Worm (Caenorhabditis elegans) whole organism, L1 larva: Measurements from ENCODE around the gene srx-78.

ENCODE experiments used
- C16A3.4 ChIP-seq: fragments of 150-350 bp; optimal IDR thresholded peaks from 2 replicates; lab custom pipeline; 2014; ENCODE audit warnings: missing biosample characterization, missing genetic modification characterization
- Y116A8C.19 ChIP-seq: sonication (generic microtip); optimal IDR thresholded peaks from 2 replicates; lab custom pipeline; 2016; ENCODE audit warnings: missing compliant biosample characterization, missing genetic modification characterization, borderline replicate concordance
- alr-1 ChIP-seq: fragments of 200-800 bp; sonication (Bioruptor generic); optimal IDR thresholded peaks from 2 replicates; lab custom pipeline; 2018; ENCODE audit warnings: borderline replicate concordance, mild to moderate bottlenecking, missing genetic modification characterization, missing compliant biosample characterization
- aly-2 ChIP-seq: fragments of 150-350 bp; optimal IDR thresholded peaks from 2 replicates; lab custom pipeline; 2014; ENCODE audit warnings: missing biosample characterization, missing genetic modification characterization
- ceh-63 ChIP-seq: fragments of 200-800 bp; sonication (Bioruptor generic); optimal IDR thresholded peaks from 2 replicates; lab custom pipeline; 2018; ENCODE audit warnings: mild to moderate bottlenecking, missing genetic modification characterization, missing compliant biosample characterization
- ceh-8 ChIP-seq: fragments of 200-800 bp; sonication (Bioruptor generic); optimal IDR thresholded peaks from 2 replicates; lab custom pipeline; 2018; ENCODE audit warnings: mild to moderate bottlenecking, missing genetic modification characterization, moderate library complexity, missing compliant biosample characterization
- ceh-82 ChIP-seq, 3 experiments: fragments of 150-350 bp in 1 of 3; sonication (generic microtip) in 2 of 3; optimal IDR thresholded peaks; 2 replicates each; lab custom pipeline; 2014 to 2017; ENCODE audit warnings: missing biosample characterization in 3 of 3, missing genetic modification characterization in 3 of 3
- ceh-88 ChIP-seq: fragments of 200-800 bp; sonication (Bioruptor generic); IDR thresholded peaks from 2 replicates; pipeline ENCODE4 v1.3.6; 2022; ENCODE audit warnings: missing genetic modification characterization, missing compliant biosample characterization
- ceh-90 ChIP-seq: sonication (generic microtip); optimal IDR thresholded peaks from 2 replicates; lab custom pipeline; 2016; ENCODE audit warnings: missing genetic modification characterization, missing compliant biosample characterization
- dpl-1 ChIP-seq, 3 experiments: fragments of 150-350 bp in 2 of 3; sonication (generic microtip) in 1 of 3; optimal IDR thresholded peaks; 2 replicates each; lab custom pipeline; 2014 to 2017; ENCODE audit warnings: missing biosample characterization in 3 of 3, missing genetic modification characterization in 3 of 3, missing genetic modification reagents in 3 of 3
- dsc-1 ChIP-seq: sonication (generic microtip); optimal IDR thresholded peaks from 2 replicates; lab custom pipeline; 2016; ENCODE audit warnings: mild to moderate bottlenecking, missing genetic modification characterization, missing compliant biosample characterization
- efl-1 ChIP-seq, 4 experiments: fragments of 150-350 bp; optimal IDR thresholded peaks in 3 of 4; peaks in 1 of 4; 1 replicate in 1 of 4; 2 replicates in 3 of 4; lab custom pipeline; 2014; ENCODE audit warnings: missing biosample characterization in 2 of 4, missing genetic modification characterization in 2 of 4, missing genetic modification reagents in 2 of 4
- egl-13 ChIP-seq: sonication (generic microtip); optimal IDR thresholded peaks from 2 replicates; lab custom pipeline; 2016; ENCODE audit warnings: missing genotype, missing genetic modification reagents, missing genetic modification characterization, missing compliant biosample characterization
- elt-2 ChIP-seq: sonication (generic microtip); optimal IDR thresholded peaks from 2 replicates; lab custom pipeline; 2016; ENCODE audit warnings: missing genetic modification characterization, mild to moderate bottlenecking, inconsistent platforms, missing compliant biosample characterization, missing genetic modification reagents
- elt-3 ChIP-seq, 6 experiments: fragments of 150-350 bp in 1 of 6; sonication (generic microtip); optimal IDR thresholded peaks; 2 replicates each; lab custom pipeline; 2017 to 2018; ENCODE audit warnings: missing biosample characterization in 6 of 6, missing genetic modification characterization in 6 of 6, inconsistent platforms in 1 of 6
- fkh-10 ChIP-seq: sonication (generic microtip); optimal IDR thresholded peaks from 2 replicates; lab custom pipeline; 2017; ENCODE audit warnings: missing biosample characterization, missing genetic modification reagents, missing genetic modification characterization
- fkh-4 ChIP-seq: sonication (generic microtip); optimal IDR thresholded peaks from 2 replicates; lab custom pipeline; 2016; ENCODE audit warnings: missing compliant biosample characterization, missing genetic modification characterization, borderline replicate concordance
- grh-1 ChIP-seq: fragments of 200-800 bp; sonication (Bioruptor generic); IDR thresholded peaks from 2 replicates; pipeline ENCODE4 v1.3.6; 2022; ENCODE audit warnings: missing genetic modification reagents, missing genetic modification characterization, missing compliant biosample characterization
- hpl-2 ChIP-seq: fragments of 150-350 bp; optimal IDR thresholded peaks from 2 replicates; lab custom pipeline; 2014; ENCODE audit warnings: missing biosample characterization, missing genetic modification reagents, missing genetic modification characterization
- irx-1 ChIP-seq: sonication (generic microtip); optimal IDR thresholded peaks from 2 replicates; lab custom pipeline; 2016; ENCODE audit warnings: missing genetic modification characterization, missing compliant biosample characterization
- isw-1 ChIP-seq: fragments of 200-800 bp; sonication (Bioruptor generic); IDR thresholded peaks from 2 replicates; pipeline ENCODE4 v1.3.6; 2022; ENCODE audit warnings: missing genetic modification characterization, missing compliant biosample characterization
- jun-1 ChIP-seq: fragments of 150-350 bp; optimal IDR thresholded peaks from 2 replicates; lab custom pipeline; 2014; ENCODE audit warnings: missing biosample characterization, missing genetic modification reagents, missing genetic modification characterization
- lin-14 ChIP-seq: fragments of 200-800 bp; sonication (Bioruptor generic); optimal IDR thresholded peaks from 2 replicates; lab custom pipeline; 2018; ENCODE audit warnings: mild to moderate bottlenecking, missing genetic modification characterization, moderate library complexity, missing compliant biosample characterization
- lin-15B ChIP-seq: fragments of 150-350 bp; sonication (generic microtip); optimal IDR thresholded peaks from 3 replicates; lab custom pipeline; 2014; ENCODE audit warnings: missing biosample characterization, missing genetic modification characterization
- lin-35 ChIP-seq, 2 experiments: fragments of 150-350 bp; optimal IDR thresholded peaks; 2 replicates each; lab custom pipeline; 2014; ENCODE audit warnings: missing biosample characterization in 2 of 2, missing genetic modification characterization in 2 of 2, missing genetic modification reagents in 2 of 2
- lin-39 ChIP-seq: fragments of 150-350 bp; optimal IDR thresholded peaks from 2 replicates; lab custom pipeline; 2014; ENCODE audit warnings: missing biosample characterization, missing genetic modification reagents, missing genetic modification characterization
- lsy-2 ChIP-seq, 2 experiments: fragments of 150-350 bp; optimal IDR thresholded peaks; 2 replicates each; lab custom pipeline; 2014; ENCODE audit warnings: missing biosample characterization in 2 of 2, missing genetic modification characterization in 2 of 2
- mep-1 ChIP-seq: fragments of 150-350 bp; optimal IDR thresholded peaks from 2 replicates; lab custom pipeline; 2014; ENCODE audit warnings: missing biosample characterization, missing genetic modification characterization
- nhr-11 ChIP-seq: fragments of 150-350 bp; optimal IDR thresholded peaks from 2 replicates; lab custom pipeline; 2014; ENCODE audit warnings: missing biosample characterization, missing genetic modification characterization
- nhr-20 ChIP-seq: sonication (generic microtip); optimal IDR thresholded peaks from 2 replicates; lab custom pipeline; 2016; ENCODE audit warnings: mild to moderate bottlenecking, missing genetic modification characterization, missing compliant biosample characterization
- nhr-28 ChIP-seq: fragments of 150-350 bp; optimal IDR thresholded peaks from 2 replicates; lab custom pipeline; 2014; ENCODE audit warnings: missing biosample characterization, missing genetic modification characterization
- nhr-47 ChIP-seq: sonication (generic microtip); optimal IDR thresholded peaks from 2 replicates; lab custom pipeline; 2016; ENCODE audit warnings: mild to moderate bottlenecking, missing genetic modification characterization, moderate library complexity, missing compliant biosample characterization
- nhr-77 ChIP-seq: fragments of 150-350 bp; optimal IDR thresholded peaks from 2 replicates; lab custom pipeline; 2014; ENCODE audit warnings: missing biosample characterization, missing genetic modification characterization
- nhr-85 ChIP-seq: sonication (generic microtip); peaks from one replicate; lab custom pipeline; 2016; ENCODE audit warnings: missing genetic modification characterization, inconsistent platforms, missing compliant biosample characterization
- snpc-4 ChIP-seq: fragments of 150-350 bp; optimal IDR thresholded peaks from 2 replicates; lab custom pipeline; 2014; ENCODE audit warnings: missing biosample characterization, missing genetic modification characterization
- swsn-7 ChIP-seq: sonication (generic microtip); optimal IDR thresholded peaks from 2 replicates; lab custom pipeline; 2016; ENCODE audit warnings: missing genetic modification characterization, missing compliant biosample characterization
- tbx-2 ChIP-seq: sonication (generic microtip); optimal IDR thresholded peaks from 2 replicates; lab custom pipeline; 2016; ENCODE audit warnings: missing genetic modification characterization, missing compliant biosample characterization
- tlp-1 ChIP-seq: fragments of 150-350 bp; optimal IDR thresholded peaks from 2 replicates; lab custom pipeline; 2014; ENCODE audit warnings: missing biosample characterization, missing genetic modification characterization
- unc-30 ChIP-seq: sonication (generic microtip); optimal IDR thresholded peaks from 2 replicates; lab custom pipeline; 2017; ENCODE audit warnings: missing biosample characterization, missing genetic modification characterization
- unc-86 ChIP-seq: sonication (generic microtip); optimal IDR thresholded peaks from 2 replicates; lab custom pipeline; 2016; ENCODE audit warnings: missing genetic modification characterization, missing compliant biosample characterization
- vab-15 ChIP-seq: sonication (generic microtip); optimal IDR thresholded peaks from 2 replicates; lab custom pipeline; 2017; ENCODE audit warnings: missing genotype, mild to moderate bottlenecking, missing genetic modification characterization, missing compliant biosample characterization
- zip-4 ChIP-seq: fragments of 200-800 bp; sonication (Bioruptor generic); optimal IDR thresholded peaks from 2 replicates; lab custom pipeline; 2018; ENCODE audit warnings: mild to moderate bottlenecking, missing genetic modification characterization, moderate library complexity, missing compliant biosample characterization
- ztf-4 ChIP-seq: fragments of 150-350 bp; optimal IDR thresholded peaks from 2 replicates; lab custom pipeline; 2014; ENCODE audit warnings: missing biosample characterization, missing genetic modification characterization

The srx-78 gene

DNA sequence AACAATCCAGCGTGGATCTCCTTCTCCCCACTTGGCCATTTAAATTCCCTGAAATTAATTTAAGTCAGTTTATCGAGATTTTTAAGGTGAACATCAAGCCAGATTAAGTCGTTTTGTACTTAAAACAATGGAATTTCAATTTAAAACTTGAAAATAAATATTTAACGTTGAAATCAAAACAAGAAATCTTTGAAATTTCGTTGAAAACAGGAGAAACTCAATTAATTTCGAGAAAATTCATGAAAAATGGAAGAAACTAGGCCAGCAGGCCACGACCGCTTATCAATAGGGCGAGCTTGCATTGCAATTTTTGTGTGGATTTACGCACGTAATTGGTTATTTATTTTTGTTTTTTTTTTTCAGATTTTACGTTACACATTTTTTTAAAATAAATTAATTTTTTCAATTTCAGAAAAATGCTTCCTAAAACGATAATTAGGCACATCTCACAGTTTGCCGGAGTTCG is 9.5 kb upstream of the srx-78 start, which contains the start of the genes ahsa-1 and C01G10.7 (continued):
- TF ChIP-seq hpl-2 (GFP tag; lab: Kevin White, UChicago) (peak; percentile 60), tbx-2 (tag; lab: Kevin White, UChicago) (peak; percentile 94), lin-35 (GFP tag; optimal IDR thresholded peaks at IDR 0.05; lab: Kevin White, UChicago) (peak; percentile 85 to 86), vab-15 (tag; lab: Kevin White, UChicago) (peak; percentile 93), ceh-88 (GFP tag; lab: Robert Waterston, UW) (peak; percentile 53; the same call in 1 of the 2 replicates), unc-30 (tag; lab: Kevin White, UChicago) (no peak), lin-15B (tag; lab: Kevin White, UChicago) (peak; percentile 99), nhr-11 (tag; lab: Kevin White, UChicago) (no peak), lsy-2 (tag; optimal IDR thresholded peaks at IDR 0.05; lab: Kevin White, UChicago) (peak; percentile 89 to 93), fkh-10 (GFP tag; lab: Kevin White, UChicago) (peak; percentile 56), lin-14 (GFP tag; lab: Kevin White, UChicago) (peak; percentile 95), dpl-1 (GFP tag; optimal IDR thresholded peaks at IDR 0.05; lab: Kevin White, UChicago) (peak; percentile 76 to 86 (median 84)), lin-39 (tag; lab: Kevin White, UChicago) (peak; percentile 75), nhr-28 (tag; lab: Kevin White, UChicago) (no peak), alr-1 (tag; lab: Kevin White, UChicago) (no peak), nhr-85 (tag; lab: Kevin White, UChicago) (peak; percentile 97), elt-2 (tag; lab: Kevin White, UChicago) (peak; percentile 69), nhr-20 (tag; lab: Kevin White, UChicago) (peak; percentile 92), elt-3 (tag; optimal IDR thresholded peaks at IDR 0.05; lab: Kevin White, UChicago) (peak in 4 of 6 experiments; percentile 67 to 90 (median 83)), Y116A8C.19 (tag; lab: Kevin White, UChicago) (peak; percentile 69), egl-13 (tag; lab: Kevin White, UChicago) (no peak), ceh-82 (tag; optimal IDR thresholded peaks at IDR 0.05; lab: Kevin White, UChicago) (peak; percentile 83 to 91 (median 87)), ztf-4 (tag; lab: Kevin White, UChicago) (peak; percentile 34), fkh-4 (tag; lab: Kevin White, UChicago) (peak; percentile 94), unc-86 (tag; lab: Kevin White, UChicago) (peak; percentile 85), ceh-90 (tag; lab: Kevin White, UChicago) (peak; percentile 92), zip-4 (GFP tag; lab: Kevin White, UChicago) (peak; percentile 33), snpc-4 (tag; lab: Kevin White, UChicago) (peak; percentile 87), grh-1 (peak; percentile 74), ceh-8 (GFP tag; lab: Kevin White, UChicago) (peak; percentile 58), tlp-1 (tag; lab: Kevin White, UChicago) (no peak), irx-1 (tag; lab: Kevin White, UChicago) (peak; percentile 92), C16A3.4 (tag; lab: Kevin White, UChicago) (peak; percentile 93), dsc-1 (tag; lab: Kevin White, UChicago) (peak; percentile 94), mep-1 (tag; lab: Kevin White, UChicago) (peak; percentile 96), swsn-7 (tag; lab: Kevin White, UChicago) (peak; percentile 90), aly-2 (tag; lab: Kevin White, UChicago) (peak; percentile 38), nhr-47 (tag; lab: Kevin White, UChicago) (peak; percentile 94), ceh-63 (GFP tag; lab: Kevin White, UChicago) (no peak), jun-1 (tag; lab: Kevin White, UChicago) (peak; percentile 61), nhr-77 (peak; percentile 80), isw-1 (peak; percentile 87), efl-1 (optimal IDR thresholded peaks at IDR 0.05; lab: Kevin White, UChicago) (peak; percentile 84 to 85), efl-1 (GFP tag; optimal IDR thresholded peaks at IDR 0.05 in 1 of 2; lab: Kevin White, UChicago) (peak; percentile 83 to 97)
